Fruit fly (Drosophila melanogaster) whole organism: ENCODE results near the gene CG32243.

Experiments
- CG8478 ChIP-seq: fragments of >200 bp; optimal IDR thresholded peaks from 2 replicates; lab custom pipeline; 2018; ENCODE audit warnings: inconsistent platforms
- Dll ChIP-seq: fragments of >200 bp; optimal IDR thresholded peaks from 2 replicates; lab custom pipeline; 2017
- EcR ChIP-seq, 2 experiments: fragments of >200 bp; optimal IDR thresholded peaks; 2 replicates each; lab custom pipeline; 2017; ENCODE audit warnings: missing biosample characterization in 2 of 2, missing genetic modification characterization in 2 of 2, missing genetic modification reagents in 2 of 2
- pan ChIP-seq: fragments of >200 bp; optimal IDR thresholded peaks from 2 replicates; lab custom pipeline; 2017
- psq ChIP-seq: fragments of >200 bp; optimal IDR thresholded peaks from 2 replicates; lab custom pipeline; 2017
- usp ChIP-seq: fragments of >200 bp; optimal IDR thresholded peaks from 2 replicates; lab custom pipeline; 2017; ENCODE audit warnings: missing biosample characterization, missing genetic modification characterization, mixed read lengths

DNA sequence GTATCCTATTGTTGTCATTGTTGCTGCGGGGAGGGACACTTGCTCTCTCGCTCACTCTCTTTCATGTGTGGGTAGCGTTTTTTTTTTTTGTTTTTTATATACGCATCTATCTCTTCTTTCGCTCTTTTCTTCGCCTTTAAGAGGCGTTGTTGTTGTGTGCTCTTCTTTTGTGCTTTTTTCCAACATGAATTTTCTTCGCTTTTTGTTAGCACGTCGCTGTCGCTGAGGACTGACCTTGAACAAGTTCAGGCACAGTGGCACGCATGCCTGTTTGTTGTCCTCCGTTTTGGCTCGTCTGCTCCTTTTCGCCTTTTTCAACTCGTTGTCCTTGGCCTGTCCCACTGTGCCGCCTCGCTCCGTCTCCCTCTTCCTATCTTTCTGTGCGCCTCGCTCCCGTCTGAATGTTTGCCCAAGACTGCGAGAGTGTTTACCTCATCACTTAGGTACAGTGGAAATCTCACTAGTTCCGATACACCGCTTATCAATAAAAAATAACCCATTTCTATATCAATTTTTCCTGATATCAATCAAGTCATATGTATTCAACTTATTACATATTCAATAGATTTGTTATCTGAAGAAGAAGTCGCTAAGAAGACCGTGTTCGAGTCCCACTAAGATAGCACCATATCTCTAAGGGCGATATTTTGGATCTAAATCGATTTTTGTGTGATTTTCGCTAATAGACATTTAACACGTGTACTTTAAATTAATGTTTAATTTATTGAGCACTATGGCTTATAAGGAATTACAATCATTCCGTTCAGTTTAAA is 2.2 kb upstream of the CG32243 start:
- TF ChIP-seq CG8478 (lab: Kevin White, UChicago) (no peak), psq (lab: Kevin White, UChicago) (no peak), usp (no peak), pan (no peak), Dll (lab: Kevin White, UChicago) (no peak), EcR (GFP tag; optimal IDR thresholded peaks at IDR 0.05; lab: Kevin White, UChicago) (peak in 1 of 2 experiments; percentile 81)
